Fruit fly (Drosophila melanogaster) whole organism, embryonic: ENCODE results near the gene CG43221.

ENCODE experiments used
- Antp ChIP-seq: fragments of 200-800 bp; sonication (Bioruptor generic); optimal IDR thresholded peaks from 3 replicates; lab custom pipeline; 2016; ENCODE audit warnings: missing biosample characterization, missing genetic modification characterization
- BEAF-32 ChIP-seq: fragments of 200-800 bp; sonication (Bioruptor generic); optimal IDR thresholded peaks from 3 replicates; lab custom pipeline; 2017; ENCODE audit warnings: missing biosample characterization, missing genetic modification characterization, mild to moderate bottlenecking, moderate library complexity, missing genetic modification reagents
- CG10654 ChIP-seq: fragments of 200-800 bp; sonication (Bioruptor generic); optimal IDR thresholded peaks from 2 replicates; lab custom pipeline; 2016; ENCODE audit warnings: missing biosample characterization, missing genetic modification characterization
- CG11085 ChIP-seq: fragments of 200-800 bp; sonication (Bioruptor generic); IDR thresholded peaks from 2 replicates; pipeline ENCODE4 v1.3.6; 2022; ENCODE audit warnings: missing biosample characterization, missing genetic modification characterization
- CG11398 ChIP-seq: fragments of 200-800 bp; sonication (Bioruptor generic); optimal IDR thresholded peaks from 2 replicates; lab custom pipeline; 2016; ENCODE audit warnings: missing biosample characterization, missing genetic modification characterization
- CG11504 ChIP-seq: fragments of 200-800 bp; sonication (Bioruptor generic); optimal IDR thresholded peaks from 3 replicates; lab custom pipeline; 2019; ENCODE audit warnings: missing biosample characterization, mild to moderate bottlenecking, missing genetic modification characterization, moderate library complexity
- CG12104 ChIP-seq: fragments of 200-800 bp; sonication (Bioruptor generic); optimal IDR thresholded peaks from 3 replicates; lab custom pipeline; 2016; ENCODE audit warnings: missing biosample characterization, missing genetic modification characterization
- CG12391 ChIP-seq: fragments of 200-800 bp; sonication (Bioruptor generic); optimal IDR thresholded peaks from 3 replicates; lab custom pipeline; 2018; ENCODE audit warnings: missing biosample characterization, mild to moderate bottlenecking, missing genetic modification characterization, moderate library complexity
- CG12744 ChIP-seq: fragments of 200-800 bp; sonication (Bioruptor generic); optimal IDR thresholded peaks from 2 replicates; lab custom pipeline; 2016; ENCODE audit warnings: missing biosample characterization, missing genetic modification characterization
- CG13287 ChIP-seq: fragments of 200-800 bp; sonication (Bioruptor generic); IDR thresholded peaks from 2 replicates; pipeline ENCODE4 v1.3.6; 2022; ENCODE audit warnings: missing biosample characterization, missing genetic modification characterization; ENCODE audit not compliant: partially characterized antibody
- CG14014 ChIP-seq: fragments of 200-800 bp; sonication (Bioruptor generic); IDR thresholded peaks from 2 replicates; pipeline ENCODE4 v1.3.6; 2022; ENCODE audit warnings: missing biosample characterization, missing genetic modification characterization
- CG17328 ChIP-seq: fragments of 200-800 bp; sonication (Bioruptor generic); IDR thresholded peaks from 2 replicates; pipeline ENCODE4 v1.3.6; 2022; ENCODE audit warnings: missing biosample characterization, missing genetic modification characterization
- CG17385 ChIP-seq: fragments of 200-800 bp; sonication (Bioruptor generic); optimal IDR thresholded peaks from 3 replicates; lab custom pipeline; 2018; ENCODE audit warnings: missing biosample characterization, mild to moderate bottlenecking, missing genetic modification characterization
- CG17802 ChIP-seq: fragments of 200-800 bp; sonication (Bioruptor generic); optimal IDR thresholded peaks from 2 replicates; lab custom pipeline; 2018; ENCODE audit warnings: missing biosample characterization, mild to moderate bottlenecking, missing genetic modification characterization, moderate library complexity
- CG34376 ChIP-seq: fragments of 200-800 bp; sonication (Bioruptor generic); optimal IDR thresholded peaks from 2 replicates; lab custom pipeline; 2018; ENCODE audit warnings: missing biosample characterization, mild to moderate bottlenecking, missing genetic modification characterization
- CG4282 ChIP-seq: fragments of 200-800 bp; sonication (Bioruptor generic); optimal IDR thresholded peaks from 2 replicates; lab custom pipeline; 2016; ENCODE audit warnings: missing biosample characterization, missing genetic modification characterization
- CG7357 ChIP-seq: fragments of 200-800 bp; sonication (Bioruptor generic); IDR thresholded peaks from 3 replicates; pipeline ENCODE4 v1.3.6; 2022; ENCODE audit warnings: missing biosample characterization, missing genetic modification characterization
- CG7963 ChIP-seq: fragments of 200-800 bp; sonication (Bioruptor generic); IDR thresholded peaks from 3 replicates; pipeline ENCODE4 v1.3.6; 2022; ENCODE audit warnings: missing biosample characterization, missing genetic modification characterization; ENCODE audit not compliant: partially characterized antibody
- CG8388 ChIP-seq: fragments of 200-800 bp; sonication (Bioruptor generic); optimal IDR thresholded peaks from 2 replicates; lab custom pipeline; 2019; ENCODE audit warnings: missing biosample characterization, mild to moderate bottlenecking, missing genetic modification characterization, moderate library complexity
- CTCF ChIP-seq: fragments of 200-800 bp; sonication (Bioruptor generic); optimal IDR thresholded peaks from 2 replicates; lab custom pipeline; 2017; ENCODE audit warnings: missing biosample characterization, mild to moderate bottlenecking, missing genetic modification characterization, moderate library complexity
- Gsc ChIP-seq: fragments of 200-800 bp; sonication (Bioruptor generic); IDR thresholded peaks from 2 replicates; pipeline ENCODE4 v1.3.6; 2022; ENCODE audit warnings: missing biosample characterization, missing genetic modification characterization
- Hr78 ChIP-seq, 2 experiments: fragments of 200-800 bp in 1 of 2; fragments of >200 bp in 1 of 2; sonication (Bioruptor generic) in 1 of 2; optimal IDR thresholded peaks; 2 replicates each; lab custom pipeline; 2017 to 2019; ENCODE audit warnings: missing biosample characterization in 2 of 2, missing genetic modification characterization in 2 of 2, mild to moderate bottlenecking in 1 of 2, moderate library complexity in 1 of 2
- MTF-1 ChIP-seq: fragments of 200-800 bp; sonication (Bioruptor generic); optimal IDR thresholded peaks from 2 replicates; lab custom pipeline; 2018; ENCODE audit warnings: missing biosample characterization, mild to moderate bottlenecking, missing genetic modification characterization, borderline replicate concordance
- NFAT ChIP-seq: fragments of 200-800 bp; sonication (Bioruptor generic); IDR thresholded peaks from 2 replicates; pipeline ENCODE4 v1.3.6; 2022; ENCODE audit warnings: missing biosample characterization, missing genetic modification characterization
- Rfx ChIP-seq: fragments of 200-800 bp; sonication (Bioruptor generic); IDR thresholded peaks from 2 replicates; pipeline ENCODE4 v1.3.6; 2022; ENCODE audit warnings: missing biosample characterization, missing genetic modification characterization
- ara ChIP-seq: fragments of 200-800 bp; sonication (Bioruptor generic); IDR thresholded peaks from 2 replicates; pipeline ENCODE4 v1.3.6; 2022; ENCODE audit warnings: missing biosample characterization, missing genetic modification characterization
- bigmax ChIP-seq: fragments of 200-800 bp; sonication (Bioruptor generic); optimal IDR thresholded peaks from 2 replicates; lab custom pipeline; 2018; ENCODE audit warnings: missing biosample characterization, mild to moderate bottlenecking, missing genetic modification characterization
- br ChIP-seq: fragments of >200 bp; optimal IDR thresholded peaks from 2 replicates; lab custom pipeline; 2017
- chm ChIP-seq: fragments of 200-800 bp; sonication (Bioruptor generic); IDR thresholded peaks from 2 replicates; pipeline ENCODE4 v1.3.6; 2022; ENCODE audit warnings: missing biosample characterization, missing genetic modification characterization
- crol ChIP-seq: fragments of 200-800 bp; sonication (Bioruptor generic); IDR thresholded peaks from 2 replicates; pipeline ENCODE4 v1.3.6; 2022; ENCODE audit warnings: missing biosample characterization, missing genetic modification characterization
- dati ChIP-seq: fragments of 200-800 bp; sonication (Bioruptor generic); IDR thresholded peaks from 2 replicates; pipeline ENCODE4 v1.3.6; 2022; ENCODE audit warnings: missing biosample characterization, missing genetic modification characterization
- dpn ChIP-seq, 2 experiments: fragments of 200-800 bp; sonication (Bioruptor generic); optimal IDR thresholded peaks; 3 replicates each; lab custom pipeline; 2016; ENCODE audit warnings: missing biosample characterization in 2 of 2, missing genetic modification characterization in 2 of 2
- gcm2 ChIP-seq: fragments of 200-800 bp; sonication (Bioruptor generic); optimal IDR thresholded peaks from 2 replicates; lab custom pipeline; 2016; ENCODE audit warnings: missing biosample characterization, missing genetic modification characterization
- hbn ChIP-seq: fragments of 200-800 bp; sonication (Bioruptor generic); IDR thresholded peaks from 2 replicates; pipeline ENCODE4 v1.3.6; 2022; ENCODE audit warnings: missing biosample characterization, missing genetic modification characterization; ENCODE audit not compliant: partially characterized antibody
- her ChIP-seq: fragments of 200-800 bp; sonication (Bioruptor generic); optimal IDR thresholded peaks from 2 replicates; lab custom pipeline; 2016; ENCODE audit warnings: missing biosample characterization, missing genetic modification characterization
- ind ChIP-seq: fragments of 200-800 bp; sonication (Bioruptor generic); optimal IDR thresholded peaks from 3 replicates; lab custom pipeline; 2016; ENCODE audit warnings: missing biosample characterization, missing genetic modification characterization
- jigr1 ChIP-seq: fragments of 200-800 bp; sonication (Bioruptor generic); IDR thresholded peaks from 3 replicates; pipeline ENCODE4 v1.3.6; 2022; ENCODE audit warnings: missing biosample characterization, missing genetic modification characterization
- klu ChIP-seq: fragments of 200-800 bp; sonication (Bioruptor generic); IDR thresholded peaks from 2 replicates; pipeline ENCODE4 v1.3.6; 2022; ENCODE audit warnings: missing biosample characterization, missing genetic modification characterization
- lilli ChIP-seq: fragments of 200-800 bp; sonication (Bioruptor generic); optimal IDR thresholded peaks from 3 replicates; lab custom pipeline; 2016; ENCODE audit warnings: missing biosample characterization, missing genetic modification characterization
- lov ChIP-seq, 2 experiments: fragments of 200-800 bp in 1 of 2; fragments of >200 bp in 1 of 2; sonication (Bioruptor generic) in 1 of 2; IDR thresholded peaks in 1 of 2; optimal IDR thresholded peaks in 1 of 2; 2 replicates in 1 of 2; 3 replicates in 1 of 2; pipeline versions ENCODE4 v1.3.6 to Lab custom; 2017 to 2022; ENCODE audit warnings: missing biosample characterization in 1 of 2, missing genetic modification characterization in 1 of 2
- peb ChIP-seq: fragments of 200-800 bp; sonication (Bioruptor generic); IDR thresholded peaks from 2 replicates; pipeline ENCODE4 v1.3.6; 2022; ENCODE audit warnings: missing biosample characterization, missing genetic modification characterization
- ro ChIP-seq: fragments of 200-800 bp; sonication (Bioruptor generic); IDR thresholded peaks from 2 replicates; pipeline ENCODE4 v1.3.6; 2022; ENCODE audit warnings: missing biosample characterization, missing genetic modification characterization
- sisA ChIP-seq: fragments of 200-800 bp; sonication (Bioruptor generic); IDR thresholded peaks from 2 replicates; pipeline ENCODE4 v1.3.6; 2022; ENCODE audit warnings: missing biosample characterization, missing genetic modification characterization
- sr ChIP-seq: fragments of 200-800 bp; sonication (Bioruptor generic); IDR thresholded peaks from 3 replicates; pipeline ENCODE4 v1.3.6; 2022; ENCODE audit warnings: missing biosample characterization, missing genetic modification characterization
- sug ChIP-seq: fragments of 200-800 bp; optimal IDR thresholded peaks from 2 replicates; lab custom pipeline; 2019; ENCODE audit warnings: missing biosample characterization, mild to moderate bottlenecking, missing genetic modification characterization, moderate library complexity
- tgo ChIP-seq: fragments of 200-800 bp; sonication (Bioruptor generic); IDR thresholded peaks from 3 replicates; pipeline ENCODE4 v1.3.6; 2022; ENCODE audit warnings: missing biosample characterization, missing genetic modification characterization
- ttk ChIP-seq: fragments of 200-800 bp; sonication (Bioruptor generic); IDR thresholded peaks from 2 replicates; pipeline ENCODE4 v2.1.2; 2022; ENCODE audit warnings: missing biosample characterization, missing genetic modification characterization
- usp ChIP-seq: fragments of >200 bp; optimal IDR thresholded peaks from 2 replicates; lab custom pipeline; 2017; ENCODE audit warnings: missing biosample characterization, missing genetic modification characterization
- zf30C ChIP-seq: fragments of 200-800 bp; sonication (Bioruptor generic); optimal IDR thresholded peaks from 3 replicates; lab custom pipeline; 2018; ENCODE audit warnings: missing biosample characterization, mild to moderate bottlenecking, missing genetic modification characterization
- zfh2 ChIP-seq: fragments of 200-800 bp; sonication (Bioruptor generic); optimal IDR thresholded peaks from 2 replicates; lab custom pipeline; 2016; ENCODE audit warnings: missing biosample characterization, missing genetic modification characterization

CG43221 gene

DNA sequence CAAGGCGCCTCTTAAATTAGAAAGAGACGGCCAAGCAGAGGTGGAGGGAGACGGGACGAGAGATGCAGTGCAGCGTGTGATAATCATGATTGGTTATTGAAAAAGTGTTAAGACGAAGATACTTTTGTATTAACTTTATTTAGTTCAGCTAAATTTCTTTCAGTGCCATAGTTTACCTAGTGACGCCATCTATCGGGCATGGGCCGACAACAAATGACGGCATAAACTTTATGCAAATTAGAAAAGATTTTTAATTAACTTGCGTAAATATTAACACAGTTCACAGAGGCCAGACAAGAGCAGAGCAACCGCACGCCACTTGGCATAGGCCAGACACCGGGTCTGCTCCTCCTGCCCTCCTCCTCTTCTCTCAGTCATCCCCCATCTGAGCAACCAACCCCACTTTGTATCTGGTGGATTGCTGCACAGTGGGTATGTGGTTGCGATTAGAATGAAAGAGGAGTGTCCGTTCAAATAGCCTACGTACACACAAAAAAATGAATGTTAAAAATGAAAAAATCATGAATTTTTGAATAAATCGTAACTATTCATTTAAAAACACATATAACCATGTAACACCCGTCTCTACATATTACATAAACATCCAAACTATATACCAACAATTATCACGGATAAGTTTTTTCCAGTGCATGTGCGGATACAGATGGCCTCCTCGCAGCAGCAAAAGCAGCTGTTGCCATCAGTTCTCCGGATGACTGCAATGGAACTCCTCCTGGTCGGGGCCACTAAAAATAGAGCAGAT is 19.5 kb upstream of the CG43221 start (continued):
- TF ChIP-seq lov (optimal IDR thresholded peaks at IDR 0.05; lab: Kevin White, UChicago) (no peak), lov (GFP tag; IDR thresholded peaks at IDR 0.05; lab: Robert Waterston, UW) (peak; percentile 71; the same call in 2 of the 3 replicates), Hr78 (GFP tag; optimal IDR thresholded peaks at IDR 0.05; lab: Kevin White, UChicago) (no peak), CG10654 (GFP tag; lab: Kevin White, UChicago) (peak; percentile 69), dpn (GFP tag; optimal IDR thresholded peaks at IDR 0.05; lab: Kevin White, UChicago) (peak; percentile 76 to 82), Antp (GFP tag; lab: Kevin White, UChicago) (peak; percentile 74), sr (GFP tag; lab: Robert Waterston, UW) (no peak), CG14014 (GFP tag; lab: Robert Waterston, UW) (peak; percentile 60; the same call in 1 of the 2 replicates), peb (GFP tag; lab: Robert Waterston, UW) (peak; percentile 60; the same call in 1 of the 2 replicates), CG12744 (GFP tag; lab: Kevin White, UChicago) (peak; percentile 52), BEAF-32 (no peak), zf30C (GFP tag; lab: Kevin White, UChicago) (peak; percentile 55), zfh2 (no peak), usp (GFP tag; lab: Kevin White, UChicago) (no peak), CG17802 (tag; lab: Kevin White, UChicago) (peak; percentile 43), CG7357 (GFP tag; lab: Robert Waterston, UW) (peak; percentile 65; the same call in 1 of the 3 replicates), crol (peak; percentile 28; the same call in 1 of the 2 replicates), Rfx (GFP tag; lab: Robert Waterston, UW) (peak; percentile 74), NFAT (GFP tag; lab: Robert Waterston, UW) (peak; percentile 28; the same call in 1 of the 2 replicates), br (lab: Kevin White, UChicago) (no peak), chm (GFP tag; lab: Robert Waterston, UW) (no peak), her (GFP tag; lab: Kevin White, UChicago) (peak; percentile 66), sisA (GFP tag; lab: Robert Waterston, UW) (peak; percentile 80), ara (GFP tag; lab: Robert Waterston, UW) (peak; percentile 72), klu (GFP tag; lab: Robert Waterston, UW) (peak; percentile 52; the same call in 1 of the 2 replicates), CG17385 (peak; percentile 78), sug (tag; lab: Kevin White, UChicago) (no peak), CG34376 (GFP tag; lab: Kevin White, UChicago) (peak; percentile 30), CG12391 (tag; lab: Kevin White, UChicago) (no peak), dati (peak; percentile 38; the same call in 1 of the 2 replicates), bigmax (GFP tag; lab: Kevin White, UChicago) (no peak), CG11504 (peak; percentile 88), ttk (GFP tag; lab: Robert Waterston, UW) (peak; percentile 73), ro (GFP tag; lab: Robert Waterston, UW) (peak; percentile 46; the same call in 1 of the 2 replicates), CG4282 (GFP tag; lab: Kevin White, UChicago) (peak; percentile 69), CG11398 (GFP tag; lab: Kevin White, UChicago) (peak; percentile 26), CG17328 (GFP tag; lab: Robert Waterston, UW) (peak; percentile 86; the same call in 1 of the 2 replicates), CG8388 (GFP tag; lab: Kevin White, UChicago) (peak; percentile 86), hbn (no peak), gcm2 (no peak), tgo (peak; percentile 80), CG11085 (peak; percentile 51; the same call in 1 of the 2 replicates), lilli (peak; percentile 76), CTCF (GFP tag; lab: Kevin White, UChicago) (peak; percentile 85), MTF-1 (GFP tag; lab: Kevin White, UChicago) (peak; percentile 52), jigr1 (GFP tag; lab: Robert Waterston, UW) (0 out of 3 replicates have a peak, but pooled peaks have one; percentile 43), CG13287 (GFP tag; lab: Robert Waterston, UW) (no peak), CG7963 (no peak), Gsc (GFP tag; lab: Robert Waterston, UW) (no peak), ind (peak; percentile 81), CG12104 (peak; percentile 66)
